Worm (Caenorhabditis elegans) whole organism, L1 larva: ENCODE measurements around the gene marc-1.

Source experiments
- C04F5.9 ChIP-seq: sonication (generic microtip); optimal IDR thresholded peaks from 2 replicates; lab custom pipeline; 2016; ENCODE audit warnings: missing genetic modification characterization, missing compliant biosample characterization
- C34B4.2 ChIP-seq: sonication (generic microtip); optimal IDR thresholded peaks from 2 replicates; lab custom pipeline; 2017; ENCODE audit warnings: mild to moderate bottlenecking, missing genetic modification characterization, missing compliant biosample characterization
- F16B12.6 ChIP-seq: fragments of 150-350 bp; optimal IDR thresholded peaks from 2 replicates; lab custom pipeline; 2014; ENCODE audit warnings: missing biosample characterization, missing genetic modification characterization
- Y116A8C.19 ChIP-seq: sonication (generic microtip); optimal IDR thresholded peaks from 2 replicates; lab custom pipeline; 2016; ENCODE audit warnings: missing compliant biosample characterization, missing genetic modification characterization, borderline replicate concordance
- aha-1 ChIP-seq: fragments of 150-350 bp; optimal IDR thresholded peaks from 2 replicates; lab custom pipeline; 2014; ENCODE audit warnings: missing biosample characterization, missing genetic modification characterization
- aly-2 ChIP-seq: fragments of 150-350 bp; optimal IDR thresholded peaks from 2 replicates; lab custom pipeline; 2014; ENCODE audit warnings: missing biosample characterization, missing genetic modification characterization
- ama-1 ChIP-seq: fragments of 150-350 bp; optimal IDR thresholded peaks from 2 replicates; lab custom pipeline; 2014
- ceh-88 ChIP-seq: fragments of 200-800 bp; sonication (Bioruptor generic); IDR thresholded peaks from 2 replicates; pipeline ENCODE4 v1.3.6; 2022; ENCODE audit warnings: missing genetic modification characterization, missing compliant biosample characterization
- ceh-90 ChIP-seq: sonication (generic microtip); optimal IDR thresholded peaks from 2 replicates; lab custom pipeline; 2016; ENCODE audit warnings: missing genetic modification characterization, missing compliant biosample characterization
- dpl-1 ChIP-seq, 3 experiments: fragments of 150-350 bp in 2 of 3; sonication (generic microtip) in 1 of 3; optimal IDR thresholded peaks; 2 replicates each; lab custom pipeline; 2014 to 2017; ENCODE audit warnings: missing biosample characterization in 3 of 3, missing genetic modification characterization in 3 of 3, missing genetic modification reagents in 3 of 3
- efl-3 ChIP-seq: fragments of 200-800 bp; sonication (Bioruptor generic); optimal IDR thresholded peaks from 2 replicates; lab custom pipeline; 2018; ENCODE audit warnings: mild to moderate bottlenecking, missing genetic modification characterization, missing compliant biosample characterization
- egl-13 ChIP-seq: sonication (generic microtip); optimal IDR thresholded peaks from 2 replicates; lab custom pipeline; 2016; ENCODE audit warnings: missing genotype, missing genetic modification reagents, missing genetic modification characterization, missing compliant biosample characterization
- egl-27 ChIP-seq, 2 experiments: fragments of 150-350 bp in 1 of 2; sonication (generic microtip); optimal IDR thresholded peaks; 3 replicates each; lab custom pipeline; 2017 to 2018; ENCODE audit warnings: missing biosample characterization in 2 of 2, missing genetic modification characterization in 2 of 2, missing genetic modification reagents in 2 of 2
- elt-2 ChIP-seq: sonication (generic microtip); optimal IDR thresholded peaks from 2 replicates; lab custom pipeline; 2016; ENCODE audit warnings: missing genetic modification characterization, mild to moderate bottlenecking, inconsistent platforms, missing compliant biosample characterization, missing genetic modification reagents
- elt-3 ChIP-seq, 6 experiments: fragments of 150-350 bp in 1 of 6; sonication (generic microtip); optimal IDR thresholded peaks; 2 replicates each; lab custom pipeline; 2017 to 2018; ENCODE audit warnings: missing biosample characterization in 6 of 6, missing genetic modification characterization in 6 of 6, inconsistent platforms in 1 of 6
- ets-5 ChIP-seq: fragments of 200-800 bp; sonication (Bioruptor generic); IDR thresholded peaks from 2 replicates; pipeline ENCODE4 v1.3.6; 2022; ENCODE audit warnings: missing genetic modification characterization, missing compliant biosample characterization
- fkh-10 ChIP-seq: sonication (generic microtip); optimal IDR thresholded peaks from 2 replicates; lab custom pipeline; 2017; ENCODE audit warnings: missing biosample characterization, missing genetic modification reagents, missing genetic modification characterization
- fkh-4 ChIP-seq: sonication (generic microtip); optimal IDR thresholded peaks from 2 replicates; lab custom pipeline; 2016; ENCODE audit warnings: missing compliant biosample characterization, missing genetic modification characterization, borderline replicate concordance
- hlh-17 ChIP-seq: fragments of 200-800 bp; sonication (Bioruptor generic); optimal IDR thresholded peaks from 2 replicates; lab custom pipeline; 2018; ENCODE audit warnings: missing genetic modification characterization, mild to moderate bottlenecking, missing compliant biosample characterization, moderate library complexity, borderline replicate concordance
- hlh-4 ChIP-seq: sonication (generic microtip); optimal IDR thresholded peaks from 2 replicates; lab custom pipeline; 2016; ENCODE audit warnings: mild to moderate bottlenecking, missing genetic modification characterization, missing compliant biosample characterization
- hpl-2 ChIP-seq: fragments of 150-350 bp; optimal IDR thresholded peaks from 2 replicates; lab custom pipeline; 2014; ENCODE audit warnings: missing biosample characterization, missing genetic modification reagents, missing genetic modification characterization
- isw-1 ChIP-seq: fragments of 200-800 bp; sonication (Bioruptor generic); IDR thresholded peaks from 2 replicates; pipeline ENCODE4 v1.3.6; 2022; ENCODE audit warnings: missing genetic modification characterization, missing compliant biosample characterization
- lin-15B ChIP-seq: fragments of 150-350 bp; sonication (generic microtip); optimal IDR thresholded peaks from 3 replicates; lab custom pipeline; 2014; ENCODE audit warnings: missing biosample characterization, missing genetic modification characterization
- lin-39 ChIP-seq: fragments of 150-350 bp; optimal IDR thresholded peaks from 2 replicates; lab custom pipeline; 2014; ENCODE audit warnings: missing biosample characterization, missing genetic modification reagents, missing genetic modification characterization
- lsy-2 ChIP-seq, 2 experiments: fragments of 150-350 bp; optimal IDR thresholded peaks; 2 replicates each; lab custom pipeline; 2014; ENCODE audit warnings: missing biosample characterization in 2 of 2, missing genetic modification characterization in 2 of 2
- mab-9 ChIP-seq: fragments of 200-800 bp; sonication (Bioruptor generic); IDR thresholded peaks from 2 replicates; pipeline ENCODE4 v1.3.6; 2022; ENCODE audit warnings: missing genetic modification reagents, missing genetic modification characterization, missing compliant biosample characterization
- mef-2 ChIP-seq: fragments of 150-350 bp; optimal IDR thresholded peaks from 2 replicates; lab custom pipeline; 2014; ENCODE audit warnings: missing biosample characterization, missing genetic modification characterization
- mep-1 ChIP-seq: fragments of 150-350 bp; optimal IDR thresholded peaks from 2 replicates; lab custom pipeline; 2014; ENCODE audit warnings: missing biosample characterization, missing genetic modification characterization
- nhr-11 ChIP-seq: fragments of 150-350 bp; optimal IDR thresholded peaks from 2 replicates; lab custom pipeline; 2014; ENCODE audit warnings: missing biosample characterization, missing genetic modification characterization
- nhr-12 ChIP-seq: sonication (generic microtip); optimal IDR thresholded peaks from 2 replicates; lab custom pipeline; 2017; ENCODE audit warnings: missing biosample characterization, missing genetic modification characterization
- nhr-19 ChIP-seq: fragments of 200-800 bp; sonication (Bioruptor generic); conservative IDR thresholded peaks from 2 replicates; pipeline ENCODE4 v1.3.6; 2022; ENCODE audit warnings: missing genetic modification characterization, missing compliant biosample characterization
- nhr-71 ChIP-seq: sonication (generic microtip); optimal IDR thresholded peaks from 2 replicates; lab custom pipeline; 2016; ENCODE audit warnings: mild to moderate bottlenecking, missing genetic modification characterization, moderate library complexity, missing compliant biosample characterization
- nhr-77 ChIP-seq: fragments of 150-350 bp; optimal IDR thresholded peaks from 2 replicates; lab custom pipeline; 2014; ENCODE audit warnings: missing biosample characterization, missing genetic modification characterization
- snu-23 ChIP-seq: sonication (generic microtip); optimal IDR thresholded peaks from 2 replicates; lab custom pipeline; 2016; ENCODE audit warnings: missing genetic modification characterization, missing compliant biosample characterization
- sox-4 ChIP-seq: sonication (generic microtip); optimal IDR thresholded peaks from 2 replicates; lab custom pipeline; 2016; ENCODE audit warnings: missing genetic modification characterization, missing compliant biosample characterization
- swsn-7 ChIP-seq: sonication (generic microtip); optimal IDR thresholded peaks from 2 replicates; lab custom pipeline; 2016; ENCODE audit warnings: missing genetic modification characterization, missing compliant biosample characterization
- tbx-2 ChIP-seq: sonication (generic microtip); optimal IDR thresholded peaks from 2 replicates; lab custom pipeline; 2016; ENCODE audit warnings: missing genetic modification characterization, missing compliant biosample characterization
- unc-130 ChIP-seq: fragments of 150-350 bp; optimal IDR thresholded peaks from 2 replicates; lab custom pipeline; 2017; ENCODE audit warnings: missing biosample characterization, missing genetic modification characterization, inconsistent platforms
- unc-30 ChIP-seq: sonication (generic microtip); optimal IDR thresholded peaks from 2 replicates; lab custom pipeline; 2017; ENCODE audit warnings: missing biosample characterization, missing genetic modification characterization
- unc-62 ChIP-seq: fragments of 150-350 bp; optimal IDR thresholded peaks from 2 replicates; lab custom pipeline; 2014; ENCODE audit warnings: missing biosample characterization, missing genetic modification reagents, missing genetic modification characterization
- unc-86 ChIP-seq: sonication (generic microtip); optimal IDR thresholded peaks from 2 replicates; lab custom pipeline; 2016; ENCODE audit warnings: missing genetic modification characterization, missing compliant biosample characterization
- ztf-4 ChIP-seq: fragments of 150-350 bp; optimal IDR thresholded peaks from 2 replicates; lab custom pipeline; 2014; ENCODE audit warnings: missing biosample characterization, missing genetic modification characterization

The marc-1 gene

ce11 chrV:9704399-9704798 is 35.1 kb upstream of the marc-1 start (continued):
- TF ChIP-seq lin-15B (no peak), lsy-2 (tag; optimal IDR thresholded peaks at IDR 0.05; lab: Kevin White, UChicago) (peak; percentile 27 to 67), unc-130 (no peak), ceh-90 (tag; lab: Kevin White, UChicago) (no peak), unc-62 (no peak), egl-27 (tag; optimal IDR thresholded peaks at IDR 0.05; lab: Kevin White, UChicago) (no peak), swsn-7 (tag; lab: Kevin White, UChicago) (no peak), ama-1 (lab: Kevin White, UChicago) (no peak), lin-39 (no peak), nhr-77 (tag; lab: Kevin White, UChicago) (no peak), egl-13 (no peak), nhr-71 (tag; lab: Kevin White, UChicago) (peak; percentile 55), sox-4 (tag; lab: Kevin White, UChicago) (no peak), tbx-2 (no peak), snu-23 (GFP tag; lab: Kevin White, UChicago) (peak; percentile 61), dpl-1 (GFP tag; optimal IDR thresholded peaks at IDR 0.05; lab: Kevin White, UChicago) (peak in 2 of 3 experiments; percentile 14 to 35), hpl-2 (no peak), nhr-11 (tag; lab: Kevin White, UChicago) (no peak), C04F5.9 (no peak), hlh-4 (tag; lab: Kevin White, UChicago) (no peak), mef-2 (tag; lab: Kevin White, UChicago) (no peak), ceh-88 (GFP tag; lab: Robert Waterston, UW) (no peak), ets-5 (GFP tag; lab: Robert Waterston, UW) (no peak), isw-1 (GFP tag; lab: Robert Waterston, UW) (peak; percentile 26; the same call in 1 of the 2 replicates), nhr-19 (GFP tag; lab: Robert Waterston, UW) (no peak), aha-1 (tag; lab: Kevin White, UChicago) (no peak), unc-86 (tag; lab: Kevin White, UChicago) (no peak), efl-3 (no peak), elt-3 (tag; optimal IDR thresholded peaks at IDR 0.05; lab: Kevin White, UChicago) (peak in 1 of 6 experiments; percentile 63), F16B12.6 (tag; lab: Kevin White, UChicago) (no peak), fkh-4 (tag; lab: Kevin White, UChicago) (no peak)

DNA sequence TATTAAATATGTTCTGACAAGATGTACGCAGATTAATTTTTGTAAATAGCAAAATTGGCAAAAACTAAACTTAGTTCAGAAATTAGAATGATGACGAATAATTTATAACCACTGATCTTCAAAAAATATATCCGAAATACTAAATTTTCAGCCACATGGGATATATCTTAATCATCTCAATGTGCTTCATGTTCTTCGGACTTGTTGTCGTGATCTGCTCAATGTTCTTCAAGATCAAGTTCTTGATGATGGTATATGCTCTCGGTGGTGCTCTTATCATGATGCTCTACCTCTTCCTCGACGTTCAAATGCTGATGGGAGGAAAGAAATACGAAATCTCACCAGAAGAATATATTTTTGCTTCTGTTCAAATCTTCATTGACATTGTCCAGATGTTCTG is 32.9 kb upstream of the marc-1 start:
- no peak for TF ChIP-seq nhr-12
- no peak for TF ChIP-seq Y116A8C.19 (tag; lab: Kevin White, UChicago)
- TF ChIP-seq unc-130: no peak
- no peak for TF ChIP-seq ets-5 (GFP tag; lab: Robert Waterston, UW)
- TF ChIP-seq egl-27 (tag; optimal IDR thresholded peaks at IDR 0.05; lab: Kevin White, UChicago): no peak
- no peak for TF ChIP-seq nhr-19 (GFP tag; lab: Robert Waterston, UW)
- TF ChIP-seq fkh-10 (GFP tag; lab: Kevin White, UChicago): no peak
- no peak for TF ChIP-seq ceh-90 (tag; lab: Kevin White, UChicago)
- no peak for TF ChIP-seq unc-30
- no peak for TF ChIP-seq ztf-4 (tag; lab: Kevin White, UChicago)
- TF ChIP-seq aly-2: no peak
- TF ChIP-seq lin-15B: no peak
- no peak for TF ChIP-seq mab-9
- TF ChIP-seq tbx-2: no peak
- no peak for TF ChIP-seq mef-2 (tag; lab: Kevin White, UChicago)
- no peak for TF ChIP-seq C34B4.2 (tag; lab: Kevin White, UChicago)
- no peak for TF ChIP-seq mep-1 (tag; lab: Kevin White, UChicago)
- no peak for TF ChIP-seq hlh-17 (GFP tag; lab: Kevin White, UChicago)

DNA sequence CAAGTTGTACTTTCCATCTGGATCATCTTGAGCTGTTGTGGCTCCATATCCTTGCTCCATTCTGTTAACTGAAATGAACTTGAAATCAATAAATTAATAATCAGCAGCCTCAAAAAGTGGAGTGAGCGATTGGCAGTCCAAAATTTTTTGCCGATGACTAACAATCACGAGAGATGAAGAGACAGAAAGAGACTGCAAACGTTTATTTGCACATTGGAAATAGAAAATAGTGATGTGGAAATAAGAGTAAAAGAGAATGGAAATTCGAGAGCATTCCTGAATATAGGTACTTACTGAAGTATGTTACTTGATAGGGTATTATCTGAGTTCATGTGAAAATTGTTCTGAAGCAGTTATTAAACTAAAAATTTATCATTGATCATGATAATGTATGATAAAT is 29.8 kb upstream of the marc-1 start, which contains the start of gene tag-120:
Gene tag-120, minus strand, starts transcription at position 68 of the 400 bp plus-strand sequence.
- TF ChIP-seq ets-5 (GFP tag; lab: Robert Waterston, UW) (no peak), elt-2 (tag; lab: Kevin White, UChicago) (peak; percentile 6)
